Worm (Caenorhabditis elegans) whole organism, L4 larva: Measurements from ENCODE around the gene R10E9.4.

Experiments used
- D1046.2 ChIP-seq: fragments of 200-800 bp; sonication (Bioruptor generic); IDR thresholded peaks from 2 replicates; pipeline ENCODE4 v1.3.6; 2022; ENCODE audit warnings: missing genetic modification characterization, missing compliant biosample characterization
- F10B5.3 ChIP-seq: sonication (generic microtip); optimal IDR thresholded peaks from 2 replicates; lab custom pipeline; 2016; ENCODE audit warnings: mild to moderate bottlenecking, missing genetic modification characterization, missing compliant biosample characterization
- F44E2.7 ChIP-seq: fragments of 200-800 bp; sonication (Bioruptor generic); IDR thresholded peaks from 2 replicates; pipeline ENCODE4 v2.1.2; 2022; ENCODE audit warnings: missing genetic modification characterization, missing compliant biosample characterization
- F49E8.2 ChIP-seq: sonication (generic microtip); optimal IDR thresholded peaks from 2 replicates; lab custom pipeline; 2016; ENCODE audit warnings: missing compliant biosample characterization, mild to moderate bottlenecking, missing genetic modification characterization, borderline replicate concordance
- T20F7.1 ChIP-seq: fragments of 200-800 bp; sonication (Bioruptor generic); optimal IDR thresholded peaks from 2 replicates; lab custom pipeline; 2018; ENCODE audit warnings: mild to moderate bottlenecking, missing genetic modification characterization, missing compliant biosample characterization
- T26A8.4 ChIP-seq: fragments of 200-800 bp; sonication (Bioruptor generic); IDR thresholded peaks from 2 replicates; pipeline ENCODE4 v1.3.6; 2022; ENCODE audit warnings: missing genetic modification characterization, missing compliant biosample characterization
- Y5F2A.4 ChIP-seq: fragments of 200-800 bp; sonication (Bioruptor generic); optimal IDR thresholded peaks from 2 replicates; lab custom pipeline; 2018; ENCODE audit warnings: mild to moderate bottlenecking, missing genetic modification characterization, missing compliant biosample characterization
- aha-1 ChIP-seq: fragments of 150-350 bp; peaks from one replicate; lab custom pipeline; 2014; ENCODE audit warnings: missing biosample characterization, missing genetic modification characterization
- aly-2 ChIP-seq: sonication (generic microtip); optimal IDR thresholded peaks from 2 replicates; lab custom pipeline; 2018; ENCODE audit warnings: missing biosample characterization, missing genetic modification characterization
- ceh-20 ChIP-seq: fragments of 200-800 bp; sonication (Bioruptor generic); IDR thresholded peaks from 2 replicates; pipeline ENCODE4 v1.3.6; 2022; ENCODE audit warnings: missing genetic modification reagents, missing genetic modification characterization, missing compliant biosample characterization
- ceh-28 ChIP-seq: fragments of 150-350 bp; optimal IDR thresholded peaks from 2 replicates; lab custom pipeline; 2014; ENCODE audit warnings: missing biosample characterization, missing genetic modification reagents, missing genetic modification characterization
- ceh-32 ChIP-seq: sonication (generic microtip); optimal IDR thresholded peaks from 2 replicates; lab custom pipeline; 2016; ENCODE audit warnings: mild to moderate bottlenecking, missing genetic modification characterization, missing compliant biosample characterization; ENCODE audit not compliant: poor library complexity
- ctbp-1 ChIP-seq: fragments of 200-800 bp; sonication (Bioruptor generic); IDR thresholded peaks from 2 replicates; pipeline ENCODE4 v1.3.6; 2022; ENCODE audit warnings: missing genetic modification reagents, missing genetic modification characterization, missing compliant biosample characterization
- daf-12 ChIP-seq: fragments of 150-350 bp; optimal IDR thresholded peaks from 2 replicates; lab custom pipeline; 2014; ENCODE audit warnings: missing biosample characterization, missing genetic modification reagents, missing genetic modification characterization
- dmd-9 ChIP-seq: fragments of 200-800 bp; sonication (Bioruptor generic); IDR thresholded peaks from 2 replicates; pipeline ENCODE4 v1.3.6; 2022; ENCODE audit warnings: missing genetic modification reagents, missing genetic modification characterization, missing compliant biosample characterization
- duxl-1 ChIP-seq: sonication (generic microtip); optimal IDR thresholded peaks from 2 replicates; lab custom pipeline; 2016; ENCODE audit warnings: mild to moderate bottlenecking, missing genetic modification characterization, moderate library complexity, missing compliant biosample characterization; ENCODE audit not compliant: poor library complexity
- dve-1 ChIP-seq: sonication (generic microtip); optimal IDR thresholded peaks from 2 replicates; lab custom pipeline; 2017; ENCODE audit warnings: antibody characterized with exemption, mild to moderate bottlenecking, missing genetic modification characterization, missing compliant biosample characterization; ENCODE audit not compliant: insufficient read depth
- gei-8 ChIP-seq: fragments of 200-800 bp; sonication (Bioruptor generic); optimal IDR thresholded peaks from 2 replicates; lab custom pipeline; 2018; ENCODE audit warnings: mild to moderate bottlenecking, missing genetic modification characterization, missing compliant biosample characterization
- hlh-30 ChIP-seq: sonication (generic microtip); optimal IDR thresholded peaks from 2 replicates; lab custom pipeline; 2017; ENCODE audit warnings: antibody characterized with exemption, mild to moderate bottlenecking, missing genetic modification characterization, missing compliant biosample characterization; ENCODE audit not compliant: insufficient read depth
- lim-7 ChIP-seq: fragments of 200-800 bp; sonication (Bioruptor generic); IDR thresholded peaks from 2 replicates; pipeline ENCODE4 v1.3.6; 2022; ENCODE audit warnings: missing genetic modification characterization, missing compliant biosample characterization
- lin-1 ChIP-seq: fragments of 200-800 bp; sonication (Bioruptor generic); IDR thresholded peaks from 2 replicates; pipeline ENCODE4 v1.3.6; 2022; ENCODE audit warnings: missing genetic modification reagents, missing genetic modification characterization, missing compliant biosample characterization
- lin-15B ChIP-seq: fragments of 150-350 bp; sonication (generic microtip); optimal IDR thresholded peaks from 3 replicates; lab custom pipeline; 2014; ENCODE audit warnings: missing biosample characterization, missing genetic modification characterization
- lin-29 ChIP-seq: fragments of 200-800 bp; sonication (Bioruptor generic); IDR thresholded peaks from 2 replicates; pipeline ENCODE4 v1.3.6; 2022; ENCODE audit warnings: missing genetic modification reagents, missing genetic modification characterization, missing compliant biosample characterization
- lin-38 ChIP-seq: fragments of 200-800 bp; sonication (Bioruptor generic); IDR thresholded peaks from 2 replicates; pipeline ENCODE4 v1.3.6; 2022; ENCODE audit warnings: missing genetic modification reagents, missing genetic modification characterization, missing compliant biosample characterization
- lsy-2 ChIP-seq, 2 experiments: fragments of 150-350 bp in 1 of 2; sonication (generic microtip) in 1 of 2; optimal IDR thresholded peaks; 2 replicates each; lab custom pipeline; 2014 to 2017; ENCODE audit warnings: missing biosample characterization in 2 of 2, missing genetic modification characterization in 2 of 2
- madf-9 ChIP-seq: fragments of 200-800 bp; sonication (Bioruptor generic); conservative IDR thresholded peaks from 2 replicates; pipeline ENCODE4 v1.3.6; 2022; ENCODE audit warnings: missing genetic modification reagents, missing genetic modification characterization, missing compliant biosample characterization
- mdt-29 ChIP-seq: fragments of 200-800 bp; sonication (Bioruptor generic); IDR thresholded peaks from 2 replicates; pipeline ENCODE4 v1.3.6; 2022; ENCODE audit warnings: missing genetic modification reagents, missing genetic modification characterization, missing compliant biosample characterization
- mep-1 ChIP-seq: fragments of 150-350 bp; sonication (generic microtip); optimal IDR thresholded peaks from 3 replicates; lab custom pipeline; 2014; ENCODE audit warnings: missing biosample characterization, missing genetic modification characterization
- mes-2 ChIP-seq: sonication (generic microtip); optimal IDR thresholded peaks from 2 replicates; lab custom pipeline; 2016; ENCODE audit warnings: missing genotype, mild to moderate bottlenecking, missing genetic modification characterization, missing compliant biosample characterization; ENCODE audit not compliant: poor library complexity, severe bottlenecking
- mxl-2 ChIP-seq: fragments of 200-800 bp; sonication (Bioruptor generic); conservative IDR thresholded peaks from 2 replicates; pipeline ENCODE4 v1.3.6; 2022; ENCODE audit warnings: missing genetic modification reagents, missing genetic modification characterization, missing compliant biosample characterization
- mxl-3 ChIP-seq: fragments of 200-800 bp; sonication (Bioruptor generic); optimal IDR thresholded peaks from 2 replicates; lab custom pipeline; 2018; ENCODE audit warnings: mild to moderate bottlenecking, missing genetic modification characterization, missing compliant biosample characterization
- nhr-41 ChIP-seq: fragments of 200-800 bp; sonication (Bioruptor generic); IDR thresholded peaks from 2 replicates; pipeline ENCODE4 v1.3.6; 2022; ENCODE audit warnings: missing genetic modification reagents, missing genetic modification characterization, missing compliant biosample characterization
- nhr-6 ChIP-seq: fragments of 150-350 bp; optimal IDR thresholded peaks from 2 replicates; lab custom pipeline; 2014; ENCODE audit warnings: missing biosample characterization, missing genetic modification characterization
- pha-4 ChIP-seq, 2 experiments: fragments of 150-350 bp in 1 of 2; fragments of 200-800 bp in 1 of 2; sonication (Bioruptor generic) in 1 of 2; IDR thresholded peaks in 1 of 2; optimal IDR thresholded peaks in 1 of 2; 2 replicates each; pipeline versions ENCODE4 v1.3.6 to Lab custom; 2014 to 2022; ENCODE audit warnings: missing genetic modification characterization in 2 of 2, missing genetic modification reagents in 2 of 2, missing biosample characterization in 1 of 2, missing compliant biosample characterization in 1 of 2
- pqm-1 ChIP-seq: sonication (generic microtip); optimal IDR thresholded peaks from 2 replicates; lab custom pipeline; 2017; ENCODE audit warnings: missing biosample characterization, missing genetic modification characterization
- rbr-2 ChIP-seq: sonication (generic microtip); optimal IDR thresholded peaks from 2 replicates; lab custom pipeline; 2016; ENCODE audit warnings: missing genotype, missing genetic modification characterization, missing compliant biosample characterization
- snpc-1.2 ChIP-seq: fragments of 200-800 bp; sonication (Bioruptor generic); IDR thresholded peaks from 2 replicates; pipeline ENCODE4 v1.3.6; 2022; ENCODE audit warnings: missing genetic modification reagents, missing genetic modification characterization, missing compliant biosample characterization
- snpc-4 ChIP-seq: fragments of 150-350 bp; optimal IDR thresholded peaks from 2 replicates; lab custom pipeline; 2014; ENCODE audit warnings: missing biosample characterization, missing genetic modification characterization
- spr-1 ChIP-seq: sonication (generic microtip); optimal IDR thresholded peaks from 2 replicates; lab custom pipeline; 2016; ENCODE audit warnings: mild to moderate bottlenecking, missing genetic modification characterization, missing compliant biosample characterization
- unc-130 ChIP-seq: sonication (generic microtip); optimal IDR thresholded peaks from 2 replicates; lab custom pipeline; 2016; ENCODE audit warnings: missing genetic modification reagents, missing genetic modification characterization, missing compliant biosample characterization
- unc-39 ChIP-seq: sonication (generic microtip); optimal IDR thresholded peaks from 2 replicates; lab custom pipeline; 2017; ENCODE audit warnings: missing biosample characterization, missing genetic modification characterization
- unc-62 ChIP-seq, 3 experiments: fragments of 150-350 bp in 1 of 3; sonication (generic microtip); optimal IDR thresholded peaks in 2 of 3; peaks in 1 of 3; 1 replicate in 1 of 3; 2 replicates in 2 of 3; lab custom pipeline; 2014 to 2017; ENCODE audit warnings: missing biosample characterization in 3 of 3, missing genetic modification characterization in 3 of 3, missing genetic modification reagents in 3 of 3, missing genotype in 1 of 3
- vab-7 ChIP-seq: fragments of 200-800 bp; sonication (Bioruptor generic); IDR thresholded peaks from 2 replicates; pipeline ENCODE4 v1.3.6; 2022; ENCODE audit warnings: missing genetic modification reagents, missing genetic modification characterization, missing compliant biosample characterization
- zip-2 ChIP-seq: fragments of 150-350 bp; optimal IDR thresholded peaks from 2 replicates; lab custom pipeline; 2014; ENCODE audit warnings: missing biosample characterization, missing genetic modification characterization
- ztf-7 ChIP-seq: fragments of 150-350 bp; optimal IDR thresholded peaks from 2 replicates; lab custom pipeline; 2014; ENCODE audit warnings: missing biosample characterization, missing genetic modification characterization

R10E9.4 gene

ce11 chrIII:3972687-3973086 lies at the start of gene R10E9.4:
Gene R10E9.4 (minus strand): TSS chrIII:3972787.
- TF ChIP-seq aha-1 (tag; lab: Kevin White, UChicago): peak; percentile 41
- no peak for TF ChIP-seq F44E2.7 (GFP tag; lab: Robert Waterston, UW)
- TF ChIP-seq, all 104 proteins: peak for 1

- no peak for TF ChIP-seq lin-38 (GFP tag; lab: Robert Waterston, UW)
- no peak for TF ChIP-seq T26A8.4 (GFP tag; lab: Robert Waterston, UW)
- TF ChIP-seq aha-1 (tag; lab: Kevin White, UChicago): peak; percentile 62
- no peak for TF ChIP-seq ceh-32
Measured at ce11 chrIII:4021866-4022265, 49.3 kb upstream of the R10E9.4 start, which contains the start of gene tftc-5. Gene tftc-5 (plus strand): TSS chrIII:4022166.

- TF ChIP-seq mxl-3 (GFP tag; lab: Kevin White, UChicago): peak; percentile 2
- TF ChIP-seq gei-8 (GFP tag; lab: Kevin White, UChicago): no peak
- TF ChIP-seq mep-1 (tag; lab: Kevin White, UChicago): peak; percentile 59
- no peak for TF ChIP-seq lim-7 (GFP tag; lab: Robert Waterston, UW)
- TF ChIP-seq lin-38 (GFP tag; lab: Robert Waterston, UW): peak; percentile 80
- peak; percentile 44; the same call in 1 of the 2 replicates for TF ChIP-seq snpc-1.2
- TF ChIP-seq ceh-28 (tag; lab: Kevin White, UChicago): no peak
- peak; percentile 39; the same call in 1 of the 2 replicates for TF ChIP-seq mdt-29
- TF ChIP-seq unc-130 (GFP tag; lab: Kevin White, UChicago): peak; percentile 83
- no peak for TF ChIP-seq D1046.2 (GFP tag; lab: Robert Waterston, UW)
- no peak for TF ChIP-seq F10B5.3 (tag; lab: Kevin White, UChicago)
- TF ChIP-seq lin-29: no peak
- TF ChIP-seq nhr-41 (GFP tag; lab: Robert Waterston, UW): no peak
- TF ChIP-seq lin-15B (tag; lab: Kevin White, UChicago): no peak
- no peak for TF ChIP-seq snpc-4 (tag; lab: Kevin White, UChicago)
- peak; percentile 60 for TF ChIP-seq hlh-30
- TF ChIP-seq nhr-6 (tag; lab: Kevin White, UChicago): peak; percentile 54
- TF ChIP-seq spr-1 (tag; lab: Kevin White, UChicago): no peak
- TF ChIP-seq zip-2: no peak
- no peak for TF ChIP-seq pha-4 (GFP tag; IDR thresholded peaks at IDR 0.05; lab: Robert Waterston, UW)
- peak; percentile 36 for TF ChIP-seq pha-4 (tag; optimal IDR thresholded peaks at IDR 0.05; lab: Kevin White, UChicago)
- no peak for TF ChIP-seq ceh-32
- TF ChIP-seq aly-2 (tag; lab: Kevin White, UChicago): no peak
- TF ChIP-seq mes-2 (tag; lab: Kevin White, UChicago): peak; percentile 71
- TF ChIP-seq rbr-2 (tag; lab: Kevin White, UChicago): peak; percentile 5
- peak; percentile 12 for TF ChIP-seq ztf-7 (tag; lab: Kevin White, UChicago)
- TF ChIP-seq mxl-2 (GFP tag; lab: Robert Waterston, UW): no peak
- no peak for TF ChIP-seq daf-12 (tag; lab: Kevin White, UChicago)
- TF ChIP-seq duxl-1: no peak
- peak; percentile 36 for TF ChIP-seq F49E8.2
- TF ChIP-seq dmd-9 (GFP tag; lab: Robert Waterston, UW): 0 out of 2 replicates have a peak, but pooled peaks have one; percentile 22
- no peak for TF ChIP-seq pqm-1
- 0 out of 2 replicates have a peak, but pooled peaks have one; percentile 48 for TF ChIP-seq ctbp-1 (GFP tag; lab: Robert Waterston, UW)
- TF ChIP-seq T20F7.1 (GFP tag; lab: Kevin White, UChicago): peak; percentile 42
- no peak for TF ChIP-seq unc-39 (tag; lab: Kevin White, UChicago)
- no peak for TF ChIP-seq Y5F2A.4 (GFP tag; lab: Kevin White, UChicago)
- TF ChIP-seq lsy-2 (tag; optimal IDR thresholded peaks at IDR 0.05; lab: Kevin White, UChicago): peak; percentile 83 to 98
- peak in 1 of 2 experiments; percentile 58 for TF ChIP-seq unc-62 (GFP tag; optimal IDR thresholded peaks at IDR 0.05 in 1 of 2; lab: Kevin White, UChicago)
- no peak for TF ChIP-seq unc-62 (tag; optimal IDR thresholded peaks at IDR 0.05; lab: Kevin White, UChicago)
- no peak for TF ChIP-seq ceh-20
- TF ChIP-seq madf-9 (GFP tag; lab: Robert Waterston, UW): no peak
- TF ChIP-seq dve-1: peak; percentile 52
- peak; percentile 15; the same call in 1 of the 2 replicates for TF ChIP-seq lin-1
- no peak for TF ChIP-seq vab-7 (GFP tag; lab: Robert Waterston, UW)
Measured at ce11 chrIII:4019801-4020200, 47.2 kb upstream of the R10E9.4 start, which contains the start of gene snpc-3.4. Gene snpc-3.4 (plus strand): TSS chrIII:4020037.
